Worm (Caenorhabditis elegans) whole organism, midembryonic: ENCODE results near the gene acp-7.

ENCODE experiments used
- T22C8.4 ChIP-seq: fragments of 200-800 bp; sonication (Bioruptor generic); IDR thresholded peaks from 2 replicates; pipeline ENCODE4 v1.3.6; 2022; ENCODE audit warnings: missing genetic modification characterization, missing compliant biosample characterization
- flt-1 ChIP-seq: fragments of 200-800 bp; sonication (Bioruptor generic); IDR thresholded peaks from 2 replicates; pipeline ENCODE4 v1.3.6; 2022; ENCODE audit warnings: missing genetic modification characterization, missing compliant biosample characterization
- med-1 ChIP-seq: sonication (generic microtip); optimal IDR thresholded peaks from 2 replicates; lab custom pipeline; 2017; ENCODE audit warnings: missing genetic modification characterization, mild to moderate bottlenecking, missing compliant biosample characterization, antibody characterized with exemption, missing genetic modification reagents; ENCODE audit not compliant: insufficient read depth
- ref-1 ChIP-seq: fragments of 200-800 bp; sonication (Bioruptor generic); conservative IDR thresholded peaks from 2 replicates; pipeline ENCODE4 v1.3.6; 2022; ENCODE audit warnings: missing genetic modification reagents, missing genetic modification characterization, missing compliant biosample characterization
- tab-1 ChIP-seq: fragments of 200-800 bp; sonication (Bioruptor generic); IDR thresholded peaks from 2 replicates; pipeline ENCODE4 v1.3.6; 2022; ENCODE audit warnings: missing genetic modification characterization, missing compliant biosample characterization
- ztf-23 ChIP-seq: fragments of 200-800 bp; sonication (Bioruptor generic); IDR thresholded peaks from 2 replicates; pipeline ENCODE4 v1.3.6; 2022; ENCODE audit warnings: missing genetic modification reagents, missing genetic modification characterization, missing compliant biosample characterization
- ztf-29 ChIP-seq: fragments of 200-800 bp; sonication (Bioruptor generic); IDR thresholded peaks from 2 replicates; pipeline ENCODE4 v1.3.6; 2022; ENCODE audit warnings: missing genetic modification reagents, missing genetic modification characterization, missing compliant biosample characterization

- TF ChIP-seq med-1 (GFP tag; lab: Kevin White, UChicago) (no peak), ref-1 (no peak), ztf-23 (GFP tag; lab: Robert Waterston, UW) (no peak), flt-1 (no peak), ztf-29 (GFP tag; lab: Robert Waterston, UW) (no peak), tab-1 (no peak), T22C8.4 (GFP tag; lab: Robert Waterston, UW) (no peak)
These were observed 11.5 kb upstream of the acp-7 start for ce11 chrIV:6443018-6443417.
